Fruit fly (Drosophila melanogaster): ENCODE data around the gene CG32264.

- no peak for TF ChIP-seq psq (optimal IDR thresholded peaks at IDR 0.05)
- no peak for TF ChIP-seq Sin3A (optimal IDR thresholded peaks at IDR 0.05)
- no peak for TF ChIP-seq h (optimal IDR thresholded peaks at IDR 0.05)
- TF ChIP-seq ttk (optimal IDR thresholded peaks at IDR 0.05), result no peak
- no peak for TF ChIP-seq insv (optimal IDR thresholded peaks at IDR 0.05)
These were observed 80.0 kb downstream of the CG32264 start for dm6 chr3L:3726217-3726616.

All from Kc167 (cell line).